Worm (Caenorhabditis elegans): ENCODE data around the gene math-1.

DNA sequence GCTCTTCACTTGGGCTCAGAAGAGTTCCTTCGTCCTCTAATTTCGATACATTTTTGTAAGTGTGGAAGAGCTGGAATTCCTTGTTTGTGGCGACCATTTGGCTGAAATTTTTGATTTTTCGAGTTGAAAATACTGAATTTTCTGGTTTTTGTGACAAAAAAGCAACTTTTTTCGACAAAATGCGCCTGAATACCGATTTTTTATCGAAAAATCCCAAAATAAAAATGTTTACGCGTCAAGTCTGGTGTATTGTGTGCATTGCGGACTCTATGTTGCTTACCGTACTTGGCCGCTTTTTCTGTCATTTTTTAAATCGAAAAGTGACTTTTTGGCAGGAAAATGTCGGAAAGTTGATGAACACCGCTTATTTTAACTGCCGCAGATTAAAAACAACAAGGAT, 16.1 kb downstream of the math-1 start, which contains the start of gene bath-3:
- TF ChIP-seq jun-1 (tag; optimal IDR thresholded peaks at IDR 0.05) (no peak), elt-2 (tag; optimal IDR thresholded peaks at IDR 0.05) (no peak), nhr-237 (tag; optimal IDR thresholded peaks at IDR 0.05) (no peak), nhr-11 (tag; optimal IDR thresholded peaks at IDR 0.05) (no peak), aly-2 (tag; optimal IDR thresholded peaks at IDR 0.05) (no peak), blmp-1 (tag; optimal IDR thresholded peaks at IDR 0.05) (no peak), fos-1 (tag; optimal IDR thresholded peaks at IDR 0.05) (no peak), lin-35 (GFP tag; optimal IDR thresholded peaks at IDR 0.05) (no peak), skn-1 (tag; optimal IDR thresholded peaks at IDR 0.05) (no peak), C16A3.4 (tag; optimal IDR thresholded peaks at IDR 0.05) (no peak)
